Worm (Caenorhabditis elegans) whole organism, L3 larva: ENCODE data around the gene lurp-1.

Experiments used
- elt-1 ChIP-seq: fragments of 150-350 bp; optimal IDR thresholded peaks from 2 replicates; lab custom pipeline; 2014; ENCODE audit warnings: missing biosample characterization, missing genetic modification characterization
- lin-39 ChIP-seq: fragments of 150-350 bp; optimal IDR thresholded peaks from 2 replicates; lab custom pipeline; 2018; ENCODE audit warnings: missing biosample characterization, missing genetic modification reagents, missing genetic modification characterization
- pha-4 ChIP-seq: fragments of 150-350 bp; optimal IDR thresholded peaks from 2 replicates; lab custom pipeline; 2014; ENCODE audit warnings: missing biosample characterization, missing genetic modification reagents, missing genetic modification characterization
- skn-1 ChIP-seq: fragments of 150-350 bp; optimal IDR thresholded peaks from 2 replicates; lab custom pipeline; 2014; ENCODE audit warnings: missing biosample characterization, missing genetic modification characterization

ce11 chrII:10895959-10896358, 15.2 kb downstream of the lurp-1 start:
- TF ChIP-seq skn-1 (tag; lab: Kevin White, UChicago) (no peak), elt-1 (no peak), lin-39 (no peak), pha-4 (tag; lab: Kevin White, UChicago) (no peak)
